Worm (Caenorhabditis elegans) whole organism, L2 larva: Measurements from ENCODE around the gene acr-12.

ENCODE experiments used
- C34F6.9 ChIP-seq: fragments of 150-350 bp; optimal IDR thresholded peaks from 2 replicates; lab custom pipeline; 2014; ENCODE audit warnings: missing biosample characterization, missing genetic modification characterization
- F13H6.1 ChIP-seq: sonication (generic microtip); optimal IDR thresholded peaks from 2 replicates; lab custom pipeline; 2016; ENCODE audit warnings: missing genetic modification characterization, missing compliant biosample characterization
- R02D3.7 ChIP-seq: fragments of 150-350 bp; optimal IDR thresholded peaks from 2 replicates; lab custom pipeline; 2014; ENCODE audit warnings: missing biosample characterization, missing genetic modification characterization
- Y55F3AM.14 ChIP-seq: fragments of 200-800 bp; sonication (Bioruptor generic); optimal IDR thresholded peaks from 2 replicates; lab custom pipeline; 2018; ENCODE audit warnings: mild to moderate bottlenecking, missing genetic modification characterization, missing compliant biosample characterization
- ZK546.5 ChIP-seq: sonication (generic microtip); optimal IDR thresholded peaks from 2 replicates; lab custom pipeline; 2017; ENCODE audit warnings: missing biosample characterization, missing genetic modification characterization
- aly-2 ChIP-seq: fragments of 150-350 bp; optimal IDR thresholded peaks from 2 replicates; lab custom pipeline; 2014; ENCODE audit warnings: missing biosample characterization, missing genetic modification characterization
- ama-1 ChIP-seq: fragments of 150-350 bp; optimal IDR thresholded peaks from 2 replicates; lab custom pipeline; 2018; ENCODE audit warnings: inconsistent platforms
- blmp-1 ChIP-seq: sonication (generic microtip); optimal IDR thresholded peaks from 2 replicates; lab custom pipeline; 2017; ENCODE audit warnings: missing genetic modification characterization, mild to moderate bottlenecking, missing compliant biosample characterization, antibody characterized with exemption, moderate library complexity; ENCODE audit not compliant: insufficient read depth
- ceh-16 ChIP-seq: fragments of 150-350 bp; optimal IDR thresholded peaks from 2 replicates; lab custom pipeline; 2014; ENCODE audit warnings: missing biosample characterization, missing genetic modification characterization
- ceh-82 ChIP-seq: fragments of 150-350 bp; optimal IDR thresholded peaks from 2 replicates; lab custom pipeline; 2014; ENCODE audit warnings: missing biosample characterization, missing genetic modification characterization
- dmd-4 ChIP-seq: sonication (generic microtip); optimal IDR thresholded peaks from 2 replicates; lab custom pipeline; 2017; ENCODE audit warnings: missing biosample characterization, missing genetic modification characterization
- egl-27 ChIP-seq: sonication (generic microtip); optimal IDR thresholded peaks from 3 replicates; lab custom pipeline; 2017; ENCODE audit warnings: missing biosample characterization, missing genetic modification reagents, missing genetic modification characterization
- elt-1 ChIP-seq: fragments of 150-350 bp; optimal IDR thresholded peaks from 2 replicates; lab custom pipeline; 2014; ENCODE audit warnings: missing biosample characterization, missing genetic modification characterization
- fos-1 ChIP-seq: fragments of 150-350 bp; optimal IDR thresholded peaks from 2 replicates; lab custom pipeline; 2014; ENCODE audit warnings: missing biosample characterization, missing genetic modification characterization
- gmeb-1 ChIP-seq: fragments of 150-350 bp; optimal IDR thresholded peaks from 2 replicates; lab custom pipeline; 2014; ENCODE audit warnings: missing biosample characterization, missing genetic modification characterization
- lin-11 ChIP-seq: fragments of 150-350 bp; sonication (generic microtip); optimal IDR thresholded peaks from 2 replicates; lab custom pipeline; 2014; ENCODE audit warnings: missing biosample characterization, missing genetic modification characterization, inconsistent platforms, mixed read lengths
- lin-13 ChIP-seq: fragments of 150-350 bp; optimal IDR thresholded peaks from 2 replicates; lab custom pipeline; 2014; ENCODE audit warnings: missing biosample characterization, missing genetic modification reagents, missing genetic modification characterization
- lin-39 ChIP-seq: fragments of 150-350 bp; optimal IDR thresholded peaks from 2 replicates; lab custom pipeline; 2014; ENCODE audit warnings: missing biosample characterization, missing genetic modification reagents, missing genetic modification characterization
- lsy-2 ChIP-seq, 2 experiments: fragments of 150-350 bp in 1 of 2; sonication (generic microtip) in 1 of 2; optimal IDR thresholded peaks; 2 replicates each; lab custom pipeline; 2014 to 2017; ENCODE audit warnings: missing biosample characterization in 2 of 2, missing genetic modification characterization in 2 of 2
- mab-5 ChIP-seq: fragments of 150-350 bp; optimal IDR thresholded peaks from 2 replicates; lab custom pipeline; 2014; ENCODE audit warnings: missing biosample characterization, missing genetic modification characterization
- mbf-1 ChIP-seq: sonication (generic microtip); optimal IDR thresholded peaks from 2 replicates; lab custom pipeline; 2017; ENCODE audit warnings: missing biosample characterization, missing genetic modification characterization
- nhr-10 ChIP-seq: sonication (generic microtip); optimal IDR thresholded peaks from 2 replicates; lab custom pipeline; 2017; ENCODE audit warnings: missing biosample characterization, missing genetic modification characterization
- nhr-11 ChIP-seq: fragments of 150-350 bp; optimal IDR thresholded peaks from 2 replicates; lab custom pipeline; 2014; ENCODE audit warnings: missing biosample characterization, missing genetic modification characterization
- nhr-12 ChIP-seq: fragments of 150-350 bp; optimal IDR thresholded peaks from 2 replicates; lab custom pipeline; 2014; ENCODE audit warnings: missing biosample characterization, missing genetic modification characterization
- nhr-129 ChIP-seq: fragments of 150-350 bp; optimal IDR thresholded peaks from 2 replicates; lab custom pipeline; 2014; ENCODE audit warnings: missing biosample characterization, missing genetic modification characterization
- nhr-21 ChIP-seq: fragments of 150-350 bp; optimal IDR thresholded peaks from 2 replicates; lab custom pipeline; 2014; ENCODE audit warnings: missing biosample characterization, missing genetic modification characterization
- nhr-23 ChIP-seq: fragments of 150-350 bp; optimal IDR thresholded peaks from 2 replicates; lab custom pipeline; 2014; ENCODE audit warnings: missing biosample characterization, missing genetic modification reagents, missing genetic modification characterization
- nhr-237 ChIP-seq: fragments of 150-350 bp; optimal IDR thresholded peaks from 2 replicates; lab custom pipeline; 2014; ENCODE audit warnings: missing biosample characterization, missing genetic modification characterization
- nhr-25 ChIP-seq: fragments of 150-350 bp; sonication (generic microtip); optimal IDR thresholded peaks from 3 replicates; lab custom pipeline; 2014; ENCODE audit warnings: missing biosample characterization, missing genetic modification characterization
- nhr-6 ChIP-seq: fragments of 150-350 bp; optimal IDR thresholded peaks from 2 replicates; lab custom pipeline; 2014; ENCODE audit warnings: missing biosample characterization, missing genetic modification characterization
- nhr-77 ChIP-seq: fragments of 150-350 bp; optimal IDR thresholded peaks from 2 replicates; lab custom pipeline; 2014; ENCODE audit warnings: missing biosample characterization, missing genetic modification characterization
- peb-1 ChIP-seq: fragments of 150-350 bp; optimal IDR thresholded peaks from 2 replicates; lab custom pipeline; 2014; ENCODE audit warnings: missing biosample characterization, missing genetic modification characterization
- sem-4 ChIP-seq: fragments of 150-350 bp; optimal IDR thresholded peaks from 2 replicates; lab custom pipeline; 2014; ENCODE audit warnings: missing biosample characterization, missing genetic modification reagents, missing genetic modification characterization
- skn-1 ChIP-seq: sonication (generic microtip); optimal IDR thresholded peaks from 2 replicates; lab custom pipeline; 2017; ENCODE audit warnings: missing biosample characterization, missing genetic modification characterization
- sma-3 ChIP-seq: sonication (generic microtip); optimal IDR thresholded peaks from 2 replicates; lab custom pipeline; 2016; ENCODE audit warnings: missing genetic modification reagents, missing genetic modification characterization, missing compliant biosample characterization
- sma-9 ChIP-seq, 2 experiments: fragments of 150-350 bp in 1 of 2; sonication (generic microtip) in 1 of 2; optimal IDR thresholded peaks; 2 replicates each; lab custom pipeline; 2014 to 2016; ENCODE audit warnings: missing genetic modification characterization in 2 of 2, mild to moderate bottlenecking in 1 of 2, missing biosample characterization in 1 of 2, missing compliant biosample characterization in 1 of 2, missing genetic modification reagents in 1 of 2, moderate library complexity in 1 of 2
- snpc-4 ChIP-seq: fragments of 150-350 bp; optimal IDR thresholded peaks from 2 replicates; lab custom pipeline; 2014; ENCODE audit warnings: missing biosample characterization, missing genetic modification characterization
- unc-39 ChIP-seq: fragments of 150-350 bp; optimal IDR thresholded peaks from 2 replicates; lab custom pipeline; 2014; ENCODE audit warnings: missing biosample characterization, missing genetic modification characterization
- unc-55 ChIP-seq: fragments of 150-350 bp; sonication (generic microtip); optimal IDR thresholded peaks from 3 replicates; lab custom pipeline; 2014; ENCODE audit warnings: missing biosample characterization, missing genetic modification reagents, missing genetic modification characterization
- unc-62 ChIP-seq: fragments of 150-350 bp; optimal IDR thresholded peaks from 2 replicates; lab custom pipeline; 2014; ENCODE audit warnings: missing biosample characterization, missing genetic modification reagents, missing genetic modification characterization
- zag-1 ChIP-seq: fragments of 150-350 bp; optimal IDR thresholded peaks from 2 replicates; lab custom pipeline; 2014; ENCODE audit warnings: missing biosample characterization, missing genetic modification characterization
- ztf-1 ChIP-seq: fragments of 200-800 bp; sonication (Bioruptor generic); conservative IDR thresholded peaks from 2 replicates; pipeline ENCODE4 v1.3.6; 2022; ENCODE audit warnings: missing genetic modification characterization, missing compliant biosample characterization
- ztf-11 ChIP-seq: sonication (generic microtip); optimal IDR thresholded peaks from 2 replicates; lab custom pipeline; 2017; ENCODE audit warnings: missing biosample characterization, missing genetic modification characterization
- ztf-4 ChIP-seq: fragments of 150-350 bp; optimal IDR thresholded peaks from 2 replicates; lab custom pipeline; 2014; ENCODE audit warnings: missing biosample characterization, missing genetic modification characterization

Gene acr-12

ce11 chrX:13561954-13562353, 29.3 kb downstream of the acr-12 start:
- TF ChIP-seq C34F6.9, result peak; percentile 18
- no peak for TF ChIP-seq unc-39 (tag; lab: Kevin White, UChicago)
- TF ChIP-seq blmp-1, result no peak
- no peak for TF ChIP-seq lin-13 (GFP tag; lab: Kevin White, UChicago)
- TF ChIP-seq ama-1 (lab: Kevin White, UChicago), result no peak
- peak in 1 of 2 experiments; percentile 15 for TF ChIP-seq lsy-2 (tag; optimal IDR thresholded peaks at IDR 0.05; lab: Kevin White, UChicago)
- TF ChIP-seq nhr-77 (tag; lab: Kevin White, UChicago), result no peak
- TF ChIP-seq ZK546.5, result no peak
- no peak for TF ChIP-seq elt-1
- TF ChIP-seq ztf-1 (GFP tag; lab: Robert Waterston, UW), result no peak
- TF ChIP-seq mab-5 (tag; lab: Kevin White, UChicago), result peak; percentile 28
- no peak for TF ChIP-seq skn-1 (tag; lab: Kevin White, UChicago)
- TF ChIP-seq dmd-4, result no peak
- TF ChIP-seq sma-9 (GFP tag; optimal IDR thresholded peaks at IDR 0.05; lab: Kevin White, UChicago), result peak; percentile 72
- no peak for TF ChIP-seq sma-9 (tag; optimal IDR thresholded peaks at IDR 0.05; lab: Kevin White, UChicago)
- no peak for TF ChIP-seq sem-4
- no peak for TF ChIP-seq nhr-21 (tag; lab: Kevin White, UChicago)
- TF ChIP-seq nhr-129 (tag; lab: Kevin White, UChicago), result no peak
- TF ChIP-seq mbf-1 (tag; lab: Kevin White, UChicago), result no peak
- TF ChIP-seq ceh-82, result no peak
- no peak for TF ChIP-seq nhr-237
- no peak for TF ChIP-seq lin-39 (tag; lab: Kevin White, UChicago)
- no peak for TF ChIP-seq lin-11 (tag; lab: Kevin White, UChicago)
- TF ChIP-seq R02D3.7, result no peak
- TF ChIP-seq ztf-4 (tag; lab: Kevin White, UChicago), result no peak
- no peak for TF ChIP-seq nhr-12 (tag; lab: Kevin White, UChicago)
- TF ChIP-seq nhr-25 (tag; lab: Kevin White, UChicago), result no peak
- TF ChIP-seq unc-62, result no peak
- TF ChIP-seq egl-27 (tag; lab: Kevin White, UChicago), result no peak
- TF ChIP-seq ztf-11 (tag; lab: Kevin White, UChicago), result no peak
- no peak for TF ChIP-seq unc-55 (GFP tag; lab: Kevin White, UChicago)
- TF ChIP-seq nhr-10, result no peak
- no peak for TF ChIP-seq aly-2
- TF ChIP-seq nhr-23 (tag; lab: Kevin White, UChicago), result no peak
- no peak for TF ChIP-seq zag-1
- no peak for TF ChIP-seq fos-1 (tag; lab: Kevin White, UChicago)
- TF ChIP-seq nhr-11 (tag; lab: Kevin White, UChicago), result no peak
- no peak for TF ChIP-seq ceh-16 (tag; lab: Kevin White, UChicago)
- TF ChIP-seq peb-1 (tag; lab: Kevin White, UChicago), result no peak
- peak; percentile 65 for TF ChIP-seq F13H6.1
- TF ChIP-seq nhr-6 (tag; lab: Kevin White, UChicago), result no peak

ce11 chrX:13566436-13566835, 33.8 kb downstream of the acr-12 start, which contains the start of gene R01E6.2:
TSS of gene R01E6.2 (minus strand) at chrX:13566536.
- no peak for TF ChIP-seq gmeb-1
- no peak for TF ChIP-seq fos-1 (tag; lab: Kevin White, UChicago)
- no peak for TF ChIP-seq Y55F3AM.14
- TF ChIP-seq skn-1 (tag; lab: Kevin White, UChicago), result no peak
- no peak for TF ChIP-seq nhr-77 (tag; lab: Kevin White, UChicago)
- TF ChIP-seq nhr-23 (tag; lab: Kevin White, UChicago), result no peak
- TF ChIP-seq nhr-12 (tag; lab: Kevin White, UChicago), result no peak
- no peak for TF ChIP-seq sma-3 (GFP tag; lab: Kevin White, UChicago)
- TF ChIP-seq lsy-2 (tag; optimal IDR thresholded peaks at IDR 0.05; lab: Kevin White, UChicago), result no peak
- TF ChIP-seq ZK546.5, result no peak
- no peak for TF ChIP-seq blmp-1

- TF ChIP-seq sem-4, result no peak
- no peak for TF ChIP-seq nhr-129 (tag; lab: Kevin White, UChicago)
- no peak for TF ChIP-seq sma-3 (GFP tag; lab: Kevin White, UChicago)
- no peak for TF ChIP-seq zag-1
- TF ChIP-seq ztf-1 (GFP tag; lab: Robert Waterston, UW), result no peak
- no peak for TF ChIP-seq snpc-4 (tag; lab: Kevin White, UChicago)
- TF ChIP-seq lin-13 (GFP tag; lab: Kevin White, UChicago), result no peak
These were observed 37.2 kb downstream of the acr-12 start, which contains the start of gene R01E6.7 for ce11 chrX:13569854-13570253. TSS of gene R01E6.7 (minus strand) at chrX:13569954.
